Worm (Caenorhabditis elegans): Measurements from ENCODE around the gene cdo-1.

The cdo-1 gene

ce11 chrX:865214-865613, 1.8 kb upstream of the cdo-1 start:
- TF ChIP-seq blmp-1 (tag; optimal IDR thresholded peaks at IDR 0.05) (no peak), snpc-4 (tag; optimal IDR thresholded peaks at IDR 0.05) (no peak), ham-2 (GFP tag; optimal IDR thresholded peaks at IDR 0.05) (no peak), hlh-1 (tag; optimal IDR thresholded peaks at IDR 0.05) (no peak), lsy-2 (tag; optimal IDR thresholded peaks at IDR 0.05) (no peak), nhr-76 (tag; optimal IDR thresholded peaks at IDR 0.05) (no peak), ceh-39 (tag; optimal IDR thresholded peaks at IDR 0.05) (no peak)

ce11 chrX:864293-864731, 934 bp upstream of the cdo-1 start:
- TF ChIP-seq zip-8 (tag; optimal IDR thresholded peaks at IDR 0.05) (no peak), ceh-43 (GFP tag; optimal IDR thresholded peaks at IDR 0.05) (no peak), ces-1 (GFP tag; optimal IDR thresholded peaks at IDR 0.05) (no peak), elt-3 (tag; optimal IDR thresholded peaks at IDR 0.05) (peak; percentile 73), nhr-12 (tag; optimal IDR thresholded peaks at IDR 0.05) (no peak), unc-62 (GFP tag; optimal IDR thresholded peaks at IDR 0.05) (no peak), nhr-28 (tag; optimal IDR thresholded peaks at IDR 0.05) (no peak)

- TF ChIP-seq zip-8 (tag; optimal IDR thresholded peaks at IDR 0.05), result no peak
- TF ChIP-seq pha-4 (tag; optimal IDR thresholded peaks at IDR 0.05), result no peak
- no peak for TF ChIP-seq lin-13 (tag; optimal IDR thresholded peaks at IDR 0.05)
- TF ChIP-seq drap-1 (GFP tag; optimal IDR thresholded peaks at IDR 0.05), result no peak
These were observed 2.0 kb downstream of the cdo-1 start for ce11 chrX:861378-861777.

- TF ChIP-seq unc-62 (GFP tag; optimal IDR thresholded peaks at IDR 0.05) (no peak), nhr-28 (tag; optimal IDR thresholded peaks at IDR 0.05) (no peak), ces-1 (GFP tag; optimal IDR thresholded peaks at IDR 0.05) (peak; percentile 90), tbx-8 (GFP tag; optimal IDR thresholded peaks at IDR 0.05) (no peak)
These were observed 4.0 kb downstream of the cdo-1 start, which contains the start of gene F56F10.2 for ce11 chrX:859401-859800. Gene F56F10.2, plus strand, starts transcription at chrX:859615.

- TF ChIP-seq ztf-11 (tag; optimal IDR thresholded peaks at IDR 0.05) (no peak), pha-4 (tag; optimal IDR thresholded peaks at IDR 0.05) (peak; percentile 27)
These were observed 5.7 kb downstream of the cdo-1 start for ce11 chrX:857658-858057.

- no peak for TF ChIP-seq ztf-11 (tag; optimal IDR thresholded peaks at IDR 0.05)
- TF ChIP-seq zip-8 (tag; optimal IDR thresholded peaks at IDR 0.05), result no peak
- TF ChIP-seq cnd-1 (tag; optimal IDR thresholded peaks at IDR 0.05), result no peak
- no peak for TF ChIP-seq flh-1 (GFP tag; optimal IDR thresholded peaks at IDR 0.05)
- TF ChIP-seq pha-4 (tag; optimal IDR thresholded peaks at IDR 0.05), result no peak
- TF ChIP-seq unc-120 (tag; optimal IDR thresholded peaks at IDR 0.05; ENCODE audit: poor library complexity, severe bottlenecking), result no peak
- TF ChIP-seq nhr-2 (tag; optimal IDR thresholded peaks at IDR 0.05), result no peak
- TF ChIP-seq ceh-83 (GFP tag; optimal IDR thresholded peaks at IDR 0.05), result no peak
- TF ChIP-seq ham-2 (GFP tag; optimal IDR thresholded peaks at IDR 0.05), result no peak
- TF ChIP-seq nhr-28 (tag; optimal IDR thresholded peaks at IDR 0.05), result no peak
- TF ChIP-seq nhr-237 (tag; optimal IDR thresholded peaks at IDR 0.05), result no peak
- TF ChIP-seq ces-1 (GFP tag; optimal IDR thresholded peaks at IDR 0.05), result no peak
- no peak for TF ChIP-seq tbx-8 (GFP tag; optimal IDR thresholded peaks at IDR 0.05)
- TF ChIP-seq ceh-39 (tag; optimal IDR thresholded peaks at IDR 0.05), result no peak
- TF ChIP-seq mep-1 (tag; optimal IDR thresholded peaks at IDR 0.05), result no peak
- TF ChIP-seq lsy-2 (tag; optimal IDR thresholded peaks at IDR 0.05), result no peak
These were observed 9.8 kb downstream of the cdo-1 start for ce11 chrX:853604-854003.

ce11 chrX:852739-853268, 10.6 kb downstream of the cdo-1 start:
- TF ChIP-seq ztf-11 (tag; optimal IDR thresholded peaks at IDR 0.05) (peak; percentile 46), lin-32 (GFP tag; optimal IDR thresholded peaks at IDR 0.05) (no peak), ham-2 (GFP tag; optimal IDR thresholded peaks at IDR 0.05) (peak; percentile 75), bed-3 (GFP tag; optimal IDR thresholded peaks at IDR 0.05) (no peak), nhr-76 (tag; optimal IDR thresholded peaks at IDR 0.05) (no peak), nhr-2 (tag; optimal IDR thresholded peaks at IDR 0.05) (no peak), sem-2 (GFP tag; optimal IDR thresholded peaks at IDR 0.05) (no peak), mls-2 (tag; optimal IDR thresholded peaks at IDR 0.05) (peak; percentile 87), ceh-43 (GFP tag; optimal IDR thresholded peaks at IDR 0.05) (peak; percentile 92), cnd-1 (tag; optimal IDR thresholded peaks at IDR 0.05) (peak; percentile 36), sptf-1 (tag; optimal IDR thresholded peaks at IDR 0.05) (peak; percentile 86), flh-1 (GFP tag; optimal IDR thresholded peaks at IDR 0.05) (no peak)

Measured in whole organism, mixed stage, embryonic.